Fruit fly (Drosophila melanogaster): ENCODE measurements around the gene Drak.

The Drak gene

DNA sequence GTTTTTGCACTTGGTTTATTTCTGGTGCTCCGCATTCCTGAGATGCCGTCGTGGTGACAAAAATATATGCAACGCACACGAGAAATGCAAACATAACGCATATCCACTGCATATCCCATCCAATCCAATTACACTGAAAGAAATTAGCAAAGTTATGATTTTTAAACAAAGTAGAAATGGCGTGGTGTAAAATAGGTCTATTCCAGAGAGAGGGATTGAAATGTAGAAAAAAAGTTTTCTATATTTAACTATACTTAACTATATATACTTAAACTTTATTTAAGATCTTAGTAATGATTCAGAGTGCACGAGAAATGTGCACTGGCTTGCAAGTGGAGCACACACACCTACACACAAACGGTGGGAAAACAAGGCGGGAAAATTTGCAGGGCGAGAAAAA is 730 bp upstream of the Drak start (continued):
- no peak for TF ChIP-seq CG31388 (GFP tag; optimal IDR thresholded peaks at IDR 0.05)
- no peak for TF ChIP-seq Atf-2 (GFP tag; optimal IDR thresholded peaks at IDR 0.05)
- no peak for TF ChIP-seq CG3995 (GFP tag; optimal IDR thresholded peaks at IDR 0.05)
- TF ChIP-seq zf30C (GFP tag; optimal IDR thresholded peaks at IDR 0.05) = peak; percentile 1
- TF ChIP-seq CG34422 (GFP tag; IDR thresholded peaks at IDR 0.05) = no peak
- TF ChIP-seq corto (GFP tag; optimal IDR thresholded peaks at IDR 0.05) = no peak
- no peak for TF ChIP-seq gem (tag; optimal IDR thresholded peaks at IDR 0.05)
- no peak for TF ChIP-seq shn (GFP tag; optimal IDR thresholded peaks at IDR 0.05)
- no peak for TF ChIP-seq CG9932 (GFP tag; IDR thresholded peaks at IDR 0.05)
- TF ChIP-seq mam (GFP tag; optimal IDR thresholded peaks at IDR 0.05) = no peak
- no peak for TF ChIP-seq mirr (GFP tag; optimal IDR thresholded peaks at IDR 0.05)
- peak; percentile 5 for TF ChIP-seq phol (tag; optimal IDR thresholded peaks at IDR 0.05)
- no peak for TF ChIP-seq tgo (GFP tag; IDR thresholded peaks at IDR 0.05)
- TF ChIP-seq CG10979 (tag; optimal IDR thresholded peaks at IDR 0.05) = peak; percentile 8
- TF ChIP-seq Camta (GFP tag; optimal IDR thresholded peaks at IDR 0.05) = no peak
- TF ChIP-seq CrebB (tag; optimal IDR thresholded peaks at IDR 0.05) = no peak
- no peak for TF ChIP-seq Myb (GFP tag; optimal IDR thresholded peaks at IDR 0.05)
- TF ChIP-seq zen2 (GFP tag; IDR thresholded peaks at IDR 0.05; ENCODE audit: partially characterized antibody) = no peak
- TF ChIP-seq CG17359 (tag; optimal IDR thresholded peaks at IDR 0.05) = peak; percentile 3
- no peak for TF ChIP-seq Adf1 (GFP tag; IDR thresholded peaks at IDR 0.05)
- TF ChIP-seq wdn (GFP tag; IDR thresholded peaks at IDR 0.05) = no peak
- no peak for TF ChIP-seq chinmo (GFP tag; IDR thresholded peaks at IDR 0.05; ENCODE audit: partially characterized antibody)
- no peak for TF ChIP-seq nerfin-1 (tag; optimal IDR thresholded peaks at IDR 0.05)
- TF ChIP-seq bsh (GFP tag; optimal IDR thresholded peaks at IDR 0.05) = peak in 1 of 2 experiments; percentile 20
- no peak for TF ChIP-seq TFAM (GFP tag; optimal IDR thresholded peaks at IDR 0.05)
- no peak for TF ChIP-seq Side (GFP tag; optimal IDR thresholded peaks at IDR 0.05)

DNA sequence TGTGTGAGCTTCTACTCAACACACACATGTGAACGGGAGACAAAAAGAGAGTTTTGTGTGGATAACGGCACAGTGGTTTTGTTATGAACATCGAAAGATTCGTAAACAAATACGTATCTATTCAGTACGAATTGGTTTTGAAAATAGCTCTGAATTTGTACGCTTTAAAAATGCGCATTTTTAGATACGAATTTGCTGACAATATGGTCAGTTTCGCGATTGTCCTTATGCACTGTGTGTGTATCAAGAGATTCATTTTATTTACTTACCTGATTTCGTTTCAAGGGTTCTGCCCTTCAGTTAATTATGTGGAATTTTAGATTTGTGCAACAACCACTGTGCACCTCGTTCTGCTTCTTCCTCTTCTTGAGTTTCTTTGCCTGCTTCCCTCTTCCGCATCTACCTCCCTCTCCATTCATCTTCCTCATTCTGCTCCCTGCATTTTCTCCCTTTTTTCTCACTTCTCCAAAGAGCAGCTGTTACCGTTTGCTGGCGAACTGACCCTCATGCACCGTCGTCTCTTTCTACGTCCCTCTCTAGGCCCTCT is 1.9 kb downstream of the Drak start:
- TF ChIP-seq Fer1 (GFP tag; optimal IDR thresholded peaks at IDR 0.05) (peak; percentile 31), CG10979 (tag; optimal IDR thresholded peaks at IDR 0.05) (peak; percentile 91), CG10321 (GFP tag; IDR thresholded peaks at IDR 0.05) (no peak), Rfx (GFP tag; IDR thresholded peaks at IDR 0.05) (peak; percentile 41), jigr1 (GFP tag; IDR thresholded peaks at IDR 0.05) (0 out of 3 replicates have a peak, but pooled peaks have one; percentile 20), Oli (tag; optimal IDR thresholded peaks at IDR 0.05) (peak; percentile 77), lbe (GFP tag; optimal IDR thresholded peaks at IDR 0.05) (peak; percentile 83), ase (GFP tag; IDR thresholded peaks at IDR 0.05) (peak; percentile 40; the same call in 1 of the 3 replicates), CG8281 (tag; optimal IDR thresholded peaks at IDR 0.05) (peak; percentile 37), MTF-1 (GFP tag; optimal IDR thresholded peaks at IDR 0.05; ENCODE audit: borderline replicate concordance) (peak; percentile 54), tup (GFP tag; optimal IDR thresholded peaks at IDR 0.05) (no peak), Hsf (GFP tag; optimal IDR thresholded peaks at IDR 0.05) (peak; percentile 83), Med (GFP tag) (peak; percentile 87), CG7556 (GFP tag; optimal IDR thresholded peaks at IDR 0.05) (peak; percentile 83), wor (GFP tag; IDR thresholded peaks at IDR 0.05) (peak; percentile 67), CG15514 (GFP tag; optimal IDR thresholded peaks at IDR 0.05) (peak; percentile 11), CG9215 (GFP tag; IDR thresholded peaks at IDR 0.05) (peak; percentile 24; the same call in 1 of the 2 replicates), gsb-n (tag; optimal IDR thresholded peaks at IDR 0.05) (peak; percentile 82), CG16779 (GFP tag; IDR thresholded peaks at IDR 0.05) (no peak), CG2712 (tag; optimal IDR thresholded peaks at IDR 0.05) (peak; percentile 88), bsh (GFP tag; optimal IDR thresholded peaks at IDR 0.05) (peak; percentile 88 to 95), Camta (GFP tag; optimal IDR thresholded peaks at IDR 0.05) (peak; percentile 67), Tbp (GFP tag; optimal IDR thresholded peaks at IDR 0.05) (no peak), prd (optimal IDR thresholded peaks at IDR 0.05) (no peak), prd (GFP tag; IDR thresholded peaks at IDR 0.05) (peak; percentile 75; the same call in 2 of the 3 replicates), shn (GFP tag; optimal IDR thresholded peaks at IDR 0.05) (peak; percentile 78), gt (GFP tag; IDR thresholded peaks at IDR 0.05) (no peak), CG33213 (GFP tag; optimal IDR thresholded peaks at IDR 0.05) (peak; percentile 18), CG31441 (GFP tag; IDR thresholded peaks at IDR 0.05) (peak; percentile 83)

Measured in whole organism, embryonic.